Worm (Caenorhabditis elegans) whole organism, L2 larva: Measurements from ENCODE around the gene aos-1.

ENCODE experiments used
- C34F6.9 ChIP-seq: fragments of 150-350 bp; optimal IDR thresholded peaks from 2 replicates; lab custom pipeline; 2014; ENCODE audit warnings: missing biosample characterization, missing genetic modification characterization
- F13H6.1 ChIP-seq: sonication (generic microtip); optimal IDR thresholded peaks from 2 replicates; lab custom pipeline; 2016; ENCODE audit warnings: missing genetic modification characterization, missing compliant biosample characterization
- R02D3.7 ChIP-seq: fragments of 150-350 bp; optimal IDR thresholded peaks from 2 replicates; lab custom pipeline; 2014; ENCODE audit warnings: missing biosample characterization, missing genetic modification characterization
- ZK546.5 ChIP-seq: sonication (generic microtip); optimal IDR thresholded peaks from 2 replicates; lab custom pipeline; 2017; ENCODE audit warnings: missing biosample characterization, missing genetic modification characterization
- ama-1 ChIP-seq: fragments of 150-350 bp; optimal IDR thresholded peaks from 2 replicates; lab custom pipeline; 2018; ENCODE audit warnings: inconsistent platforms
- ceh-16 ChIP-seq: fragments of 150-350 bp; optimal IDR thresholded peaks from 2 replicates; lab custom pipeline; 2014; ENCODE audit warnings: missing biosample characterization, missing genetic modification characterization
- ceh-82 ChIP-seq: fragments of 150-350 bp; optimal IDR thresholded peaks from 2 replicates; lab custom pipeline; 2014; ENCODE audit warnings: missing biosample characterization, missing genetic modification characterization
- crh-2 ChIP-seq: sonication (generic microtip); optimal IDR thresholded peaks from 2 replicates; lab custom pipeline; 2017; ENCODE audit warnings: missing biosample characterization, missing genetic modification characterization
- dmd-4 ChIP-seq: sonication (generic microtip); optimal IDR thresholded peaks from 2 replicates; lab custom pipeline; 2017; ENCODE audit warnings: missing biosample characterization, missing genetic modification characterization
- egl-27 ChIP-seq: sonication (generic microtip); optimal IDR thresholded peaks from 3 replicates; lab custom pipeline; 2017; ENCODE audit warnings: missing biosample characterization, missing genetic modification reagents, missing genetic modification characterization
- elt-1 ChIP-seq: fragments of 150-350 bp; optimal IDR thresholded peaks from 2 replicates; lab custom pipeline; 2014; ENCODE audit warnings: missing biosample characterization, missing genetic modification characterization
- elt-3 ChIP-seq: sonication (generic microtip); optimal IDR thresholded peaks from 2 replicates; lab custom pipeline; 2017; ENCODE audit warnings: missing biosample characterization, missing genetic modification characterization
- fos-1 ChIP-seq: fragments of 150-350 bp; optimal IDR thresholded peaks from 2 replicates; lab custom pipeline; 2014; ENCODE audit warnings: missing biosample characterization, missing genetic modification characterization
- gmeb-1 ChIP-seq: fragments of 150-350 bp; optimal IDR thresholded peaks from 2 replicates; lab custom pipeline; 2014; ENCODE audit warnings: missing biosample characterization, missing genetic modification characterization
- lin-11 ChIP-seq: fragments of 150-350 bp; sonication (generic microtip); optimal IDR thresholded peaks from 2 replicates; lab custom pipeline; 2014; ENCODE audit warnings: missing biosample characterization, missing genetic modification characterization, inconsistent platforms, mixed read lengths
- lin-39 ChIP-seq: fragments of 150-350 bp; optimal IDR thresholded peaks from 2 replicates; lab custom pipeline; 2014; ENCODE audit warnings: missing biosample characterization, missing genetic modification reagents, missing genetic modification characterization
- lsy-2 ChIP-seq, 2 experiments: fragments of 150-350 bp in 1 of 2; sonication (generic microtip) in 1 of 2; optimal IDR thresholded peaks; 2 replicates each; lab custom pipeline; 2014 to 2017; ENCODE audit warnings: missing biosample characterization in 2 of 2, missing genetic modification characterization in 2 of 2
- mab-5 ChIP-seq: fragments of 150-350 bp; optimal IDR thresholded peaks from 2 replicates; lab custom pipeline; 2014; ENCODE audit warnings: missing biosample characterization, missing genetic modification characterization
- mbf-1 ChIP-seq: sonication (generic microtip); optimal IDR thresholded peaks from 2 replicates; lab custom pipeline; 2017; ENCODE audit warnings: missing biosample characterization, missing genetic modification characterization
- nhr-10 ChIP-seq: sonication (generic microtip); optimal IDR thresholded peaks from 2 replicates; lab custom pipeline; 2017; ENCODE audit warnings: missing biosample characterization, missing genetic modification characterization
- nhr-12 ChIP-seq: fragments of 150-350 bp; optimal IDR thresholded peaks from 2 replicates; lab custom pipeline; 2014; ENCODE audit warnings: missing biosample characterization, missing genetic modification characterization
- nhr-129 ChIP-seq: fragments of 150-350 bp; optimal IDR thresholded peaks from 2 replicates; lab custom pipeline; 2014; ENCODE audit warnings: missing biosample characterization, missing genetic modification characterization
- nhr-21 ChIP-seq: fragments of 150-350 bp; optimal IDR thresholded peaks from 2 replicates; lab custom pipeline; 2014; ENCODE audit warnings: missing biosample characterization, missing genetic modification characterization
- nhr-25 ChIP-seq: fragments of 150-350 bp; sonication (generic microtip); optimal IDR thresholded peaks from 3 replicates; lab custom pipeline; 2014; ENCODE audit warnings: missing biosample characterization, missing genetic modification characterization
- nhr-6 ChIP-seq: fragments of 150-350 bp; optimal IDR thresholded peaks from 2 replicates; lab custom pipeline; 2014; ENCODE audit warnings: missing biosample characterization, missing genetic modification characterization
- nhr-77 ChIP-seq: fragments of 150-350 bp; optimal IDR thresholded peaks from 2 replicates; lab custom pipeline; 2014; ENCODE audit warnings: missing biosample characterization, missing genetic modification characterization
- sem-4 ChIP-seq: fragments of 150-350 bp; optimal IDR thresholded peaks from 2 replicates; lab custom pipeline; 2014; ENCODE audit warnings: missing biosample characterization, missing genetic modification reagents, missing genetic modification characterization
- skn-1 ChIP-seq: sonication (generic microtip); optimal IDR thresholded peaks from 2 replicates; lab custom pipeline; 2017; ENCODE audit warnings: missing biosample characterization, missing genetic modification characterization
- sma-9 ChIP-seq, 2 experiments: fragments of 150-350 bp in 1 of 2; sonication (generic microtip) in 1 of 2; optimal IDR thresholded peaks; 2 replicates each; lab custom pipeline; 2014 to 2016; ENCODE audit warnings: missing genetic modification characterization in 2 of 2, mild to moderate bottlenecking in 1 of 2, missing biosample characterization in 1 of 2, missing compliant biosample characterization in 1 of 2, missing genetic modification reagents in 1 of 2, moderate library complexity in 1 of 2
- snpc-4 ChIP-seq: fragments of 150-350 bp; optimal IDR thresholded peaks from 2 replicates; lab custom pipeline; 2014; ENCODE audit warnings: missing biosample characterization, missing genetic modification characterization
- unc-39 ChIP-seq: fragments of 150-350 bp; optimal IDR thresholded peaks from 2 replicates; lab custom pipeline; 2014; ENCODE audit warnings: missing biosample characterization, missing genetic modification characterization
- unc-55 ChIP-seq: fragments of 150-350 bp; sonication (generic microtip); optimal IDR thresholded peaks from 3 replicates; lab custom pipeline; 2014; ENCODE audit warnings: missing biosample characterization, missing genetic modification reagents, missing genetic modification characterization
- unc-62 ChIP-seq: fragments of 150-350 bp; optimal IDR thresholded peaks from 2 replicates; lab custom pipeline; 2014; ENCODE audit warnings: missing biosample characterization, missing genetic modification reagents, missing genetic modification characterization
- zag-1 ChIP-seq: fragments of 150-350 bp; optimal IDR thresholded peaks from 2 replicates; lab custom pipeline; 2014; ENCODE audit warnings: missing biosample characterization, missing genetic modification characterization
- ztf-1 ChIP-seq: fragments of 200-800 bp; sonication (Bioruptor generic); conservative IDR thresholded peaks from 2 replicates; pipeline ENCODE4 v1.3.6; 2022; ENCODE audit warnings: missing genetic modification characterization, missing compliant biosample characterization
- ztf-11 ChIP-seq: sonication (generic microtip); optimal IDR thresholded peaks from 2 replicates; lab custom pipeline; 2017; ENCODE audit warnings: missing biosample characterization, missing genetic modification characterization
- ztf-4 ChIP-seq: fragments of 150-350 bp; optimal IDR thresholded peaks from 2 replicates; lab custom pipeline; 2014; ENCODE audit warnings: missing biosample characterization, missing genetic modification characterization

Gene aos-1

DNA sequence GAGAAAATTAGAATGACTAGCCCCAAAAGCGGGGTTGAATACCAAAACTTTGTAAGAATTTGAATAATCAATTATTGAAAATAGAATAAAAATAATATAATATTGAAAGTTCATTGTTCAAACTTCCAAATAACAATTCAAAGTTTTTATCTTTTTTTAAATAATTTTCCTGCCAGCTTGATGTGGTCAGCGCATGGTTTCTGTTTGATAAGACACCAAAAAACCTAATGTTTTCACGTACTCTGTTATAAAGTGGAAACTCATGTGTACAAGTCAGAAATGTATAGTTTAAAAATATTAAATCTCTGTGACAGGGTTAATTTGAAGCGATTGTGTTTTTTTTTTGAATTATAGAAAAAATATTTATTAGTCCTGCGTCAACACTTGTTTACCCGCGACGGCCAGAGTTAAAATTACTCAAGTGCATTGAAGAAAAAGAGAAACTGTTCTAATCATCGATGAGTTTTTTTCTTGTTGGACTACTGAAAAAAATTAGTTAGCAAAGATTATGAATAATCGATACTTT is 25.2 kb downstream of the aos-1 start, which contains the start of gene ugt-17:
ugt-17 (minus strand) TSS at position 180 of the 526 bp plus-strand sequence.
- TF ChIP-seq sma-9 (GFP tag; optimal IDR thresholded peaks at IDR 0.05; lab: Kevin White, UChicago): peak; percentile 54
- TF ChIP-seq sma-9 (tag; optimal IDR thresholded peaks at IDR 0.05; lab: Kevin White, UChicago): no peak
- no peak for TF ChIP-seq mab-5 (tag; lab: Kevin White, UChicago)
- TF ChIP-seq dmd-4 (tag; lab: Kevin White, UChicago): no peak
- TF ChIP-seq nhr-129 (tag; lab: Kevin White, UChicago): no peak
- no peak for TF ChIP-seq nhr-6 (tag; lab: Kevin White, UChicago)
- no peak for TF ChIP-seq R02D3.7 (tag; lab: Kevin White, UChicago)
- TF ChIP-seq nhr-21 (tag; lab: Kevin White, UChicago): no peak
- no peak for TF ChIP-seq unc-39 (tag; lab: Kevin White, UChicago)
- TF ChIP-seq snpc-4 (tag; lab: Kevin White, UChicago): no peak
- no peak for TF ChIP-seq nhr-10 (tag; lab: Kevin White, UChicago)
- peak; percentile 10 for TF ChIP-seq crh-2 (tag; lab: Kevin White, UChicago)
- TF ChIP-seq ama-1 (lab: Kevin White, UChicago): no peak
- no peak for TF ChIP-seq ceh-82 (tag; lab: Kevin White, UChicago)
- peak; percentile 67 for TF ChIP-seq fos-1 (tag; lab: Kevin White, UChicago)
- no peak for TF ChIP-seq elt-1 (tag; lab: Kevin White, UChicago)
- no peak for TF ChIP-seq lin-39

DNA sequence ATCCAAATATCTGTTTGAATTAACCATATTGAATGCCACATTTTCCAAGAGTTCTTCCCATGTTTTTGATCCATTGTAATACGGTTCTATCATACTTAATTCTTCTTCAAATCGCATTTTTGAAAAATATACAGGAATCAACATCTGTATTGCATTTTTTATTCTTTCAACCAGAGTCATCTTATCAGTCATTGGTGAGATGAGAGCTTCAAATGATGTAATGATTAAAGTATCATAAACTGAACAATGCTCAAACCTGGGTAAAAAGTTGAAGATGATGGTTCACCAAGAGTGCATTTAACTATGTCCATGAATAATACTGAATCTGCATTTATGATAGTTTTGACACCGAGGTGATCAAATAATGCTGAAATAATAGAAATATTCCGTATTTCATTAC is 26.3 kb downstream of the aos-1 start:
- peak; percentile 16 for TF ChIP-seq fos-1 (tag; lab: Kevin White, UChicago)
- TF ChIP-seq nhr-129 (tag; lab: Kevin White, UChicago): peak; percentile 62
- no peak for TF ChIP-seq ceh-16 (tag; lab: Kevin White, UChicago)

DNA sequence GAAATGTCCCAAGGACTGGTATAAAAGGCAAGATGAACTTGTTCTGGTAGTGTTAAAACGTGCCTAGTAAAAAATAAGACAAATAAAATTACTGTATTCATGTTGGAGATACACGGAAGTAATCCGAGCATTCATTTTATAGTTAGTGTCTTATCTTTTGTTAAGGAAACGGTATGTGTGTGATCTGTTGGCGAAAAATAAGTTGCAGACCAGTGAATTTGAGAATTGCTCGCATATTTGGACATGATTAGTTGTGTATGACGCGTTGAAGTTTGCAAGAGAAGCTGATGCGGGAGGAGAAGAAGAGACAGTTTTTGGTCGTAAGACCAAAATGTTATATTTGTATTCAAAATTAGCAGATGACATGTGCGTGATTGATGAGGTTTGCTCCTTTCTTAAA is 28.2 kb downstream of the aos-1 start, which contains the start of gene C08B6.14:
C08B6.14 (minus strand) TSS at position 101 of the 400 bp plus-strand sequence.
- no peak for TF ChIP-seq ztf-11 (tag; lab: Kevin White, UChicago)

DNA sequence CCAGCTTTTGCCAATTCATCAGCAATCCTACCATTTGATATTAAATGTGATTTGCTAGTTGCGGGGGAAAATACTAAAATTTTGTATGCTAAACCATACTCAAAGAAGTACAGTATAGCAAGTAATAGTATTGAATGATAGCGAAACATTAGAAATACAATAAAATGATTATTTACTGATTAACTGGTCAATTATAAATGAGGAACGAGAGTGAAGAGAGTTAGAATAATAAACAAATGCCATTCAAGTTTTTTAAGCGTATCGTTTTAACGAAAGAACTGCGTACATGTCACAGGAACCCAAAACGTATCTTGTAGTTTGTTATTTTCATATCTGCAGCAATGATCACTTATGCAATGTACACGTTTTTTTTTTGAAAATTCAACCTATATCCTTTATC is 31.7 kb downstream of the aos-1 start, which contains the start of gene ugt-47:
ugt-47 (minus strand) TSS at position 169 of the 400 bp plus-strand sequence.
- TF ChIP-seq ceh-82 (tag; lab: Kevin White, UChicago) (no peak), crh-2 (tag; lab: Kevin White, UChicago) (no peak), sem-4 (tag; lab: Kevin White, UChicago) (no peak), nhr-77 (tag; lab: Kevin White, UChicago) (no peak), C34F6.9 (no peak), lsy-2 (tag; optimal IDR thresholded peaks at IDR 0.05; lab: Kevin White, UChicago) (no peak), skn-1 (no peak), unc-39 (tag; lab: Kevin White, UChicago) (no peak), zag-1 (tag; lab: Kevin White, UChicago) (no peak), unc-62 (GFP tag; lab: Kevin White, UChicago) (no peak), nhr-21 (tag; lab: Kevin White, UChicago) (no peak), gmeb-1 (tag; lab: Kevin White, UChicago) (no peak)
- TF ChIP-seq, all 48 proteins: peak for 0

DNA sequence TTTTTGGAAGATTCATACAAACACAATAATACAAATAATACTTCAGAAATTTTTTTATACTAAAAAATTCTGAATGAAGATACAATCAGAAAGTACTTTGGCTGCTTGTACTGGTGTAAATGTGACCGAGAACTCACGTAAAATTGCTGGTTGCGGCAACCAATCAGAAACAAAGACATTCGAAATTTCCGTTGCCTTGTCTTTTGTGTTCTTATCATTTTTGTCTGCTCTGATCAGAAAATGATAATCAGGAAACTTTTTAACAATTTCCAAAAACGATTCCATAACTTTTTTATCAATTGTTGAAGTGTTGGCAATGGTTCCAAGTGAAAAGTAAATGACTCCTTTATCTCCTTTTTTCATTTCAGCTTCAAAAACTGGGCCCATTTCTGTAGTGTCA is 33.2 kb downstream of the aos-1 start:
- no peak for TF ChIP-seq nhr-12 (tag; lab: Kevin White, UChicago)
- no peak for TF ChIP-seq lin-39
- no peak for TF ChIP-seq ceh-16 (tag; lab: Kevin White, UChicago)
- TF ChIP-seq nhr-25 (tag; lab: Kevin White, UChicago): no peak
- TF ChIP-seq unc-55: no peak
- TF ChIP-seq ama-1 (lab: Kevin White, UChicago): no peak
- no peak for TF ChIP-seq sem-4 (tag; lab: Kevin White, UChicago)
- no peak for TF ChIP-seq ztf-1 (GFP tag; lab: Robert Waterston, UW)
- peak; percentile 33 for TF ChIP-seq gmeb-1 (tag; lab: Kevin White, UChicago)
- no peak for TF ChIP-seq elt-1 (tag; lab: Kevin White, UChicago)
- peak; percentile 32 for TF ChIP-seq crh-2 (tag; lab: Kevin White, UChicago)
- TF ChIP-seq lsy-2 (tag; optimal IDR thresholded peaks at IDR 0.05; lab: Kevin White, UChicago): no peak
- peak; percentile 83 for TF ChIP-seq fos-1 (tag; lab: Kevin White, UChicago)
- TF ChIP-seq ceh-82 (tag; lab: Kevin White, UChicago): no peak
- TF ChIP-seq dmd-4 (tag; lab: Kevin White, UChicago): no peak
- TF ChIP-seq F13H6.1 (tag; lab: Kevin White, UChicago): no peak
- TF ChIP-seq lin-11 (tag; lab: Kevin White, UChicago): no peak
- no peak for TF ChIP-seq mab-5 (tag; lab: Kevin White, UChicago)
- TF ChIP-seq nhr-21 (tag; lab: Kevin White, UChicago): no peak
- no peak for TF ChIP-seq elt-3 (tag; lab: Kevin White, UChicago)
- TF ChIP-seq mbf-1 (tag; lab: Kevin White, UChicago): no peak
- TF ChIP-seq ztf-4: no peak
- no peak for TF ChIP-seq egl-27
- TF ChIP-seq ZK546.5 (tag; lab: Kevin White, UChicago): no peak
- no peak for TF ChIP-seq nhr-129 (tag; lab: Kevin White, UChicago)
